Worm (Caenorhabditis elegans): ENCODE results near the gene twf-2.

The twf-2 gene

DNA sequence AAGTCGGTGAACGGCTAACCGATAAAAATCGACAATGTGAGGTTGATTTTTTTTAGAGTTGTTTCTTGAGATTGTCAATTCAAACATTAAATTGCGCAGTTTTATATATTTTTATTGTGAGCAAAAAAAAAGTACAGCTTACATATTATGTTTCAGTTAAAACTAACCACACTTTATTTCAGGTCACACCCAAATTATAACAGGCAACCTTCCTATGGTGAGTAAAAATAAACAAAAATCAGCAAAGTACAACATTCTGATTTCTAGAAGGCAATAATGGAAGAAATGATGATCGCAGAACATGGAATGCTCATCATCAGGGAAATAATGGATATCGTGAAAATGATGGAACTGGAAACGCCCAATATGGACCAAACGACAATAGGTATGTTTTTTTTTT is 48.6 kb downstream of the twf-2 start, which contains the start of gene K05G3.2:
Gene K05G3.2, plus strand, starts transcription at position 301 of the 400 bp plus-strand sequence.
- no peak for TF ChIP-seq rpc-1 (optimal IDR thresholded peaks at IDR 0.05)
- no peak for TF ChIP-seq rpc-1 (tag; optimal IDR thresholded peaks at IDR 0.05)
- TF ChIP-seq mxl-1 (tag; optimal IDR thresholded peaks at IDR 0.05) = no peak
- TF ChIP-seq F57C9.4 (tag; optimal IDR thresholded peaks at IDR 0.05) = no peak
- no peak for TF ChIP-seq nfya-2 (GFP tag; IDR thresholded peaks at IDR 0.05)
- TF ChIP-seq lsy-27 (tag; optimal IDR thresholded peaks at IDR 0.05; ENCODE audit: borderline replicate concordance, insufficient read depth) = no peak
- TF ChIP-seq ztf-26 (tag; optimal IDR thresholded peaks at IDR 0.05) = no peak
- no peak for TF ChIP-seq hmg-20 (GFP tag; IDR thresholded peaks at IDR 0.05)
- TF ChIP-seq madf-6 (GFP tag; IDR thresholded peaks at IDR 0.05) = no peak
- no peak for TF ChIP-seq attf-5 (GFP tag; optimal IDR thresholded peaks at IDR 0.05)
- no peak for TF ChIP-seq atf-7 (tag; optimal IDR thresholded peaks at IDR 0.05)
